Worm (Caenorhabditis elegans) whole organism, early embryonic: ENCODE results near the gene nhr-180.

Source experiments
- ama-1 ChIP-seq: fragments of 150-350 bp; optimal IDR thresholded peaks from 2 replicates; lab custom pipeline; 2014
- hmbx-1 ChIP-seq: sonication (generic microtip); optimal IDR thresholded peaks from 2 replicates; lab custom pipeline; 2016; ENCODE audit warnings: mild to moderate bottlenecking, missing genetic modification characterization, missing compliant biosample characterization
- tbx-11 ChIP-seq: fragments of 200-800 bp; sonication (Bioruptor generic); IDR thresholded peaks from 2 replicates; pipeline ENCODE4 v1.3.6; 2022; ENCODE audit warnings: missing genetic modification characterization, missing compliant biosample characterization

- TF ChIP-seq hmbx-1, result no peak
- TF ChIP-seq ama-1 (lab: Kevin White, UChicago), result no peak
- no peak for TF ChIP-seq tbx-11 (GFP tag; lab: Robert Waterston, UW)
Observed at ce11 chrV:635630-636029, 31.7 kb downstream of the nhr-180 start.
